Worm (Caenorhabditis elegans) whole organism, L2 larva: ENCODE data around the gene lst-4.

Experiments used
- R02D3.7 ChIP-seq: fragments of 150-350 bp; optimal IDR thresholded peaks from 2 replicates; lab custom pipeline; 2014; ENCODE audit warnings: missing biosample characterization, missing genetic modification characterization
- ama-1 ChIP-seq: fragments of 150-350 bp; optimal IDR thresholded peaks from 2 replicates; lab custom pipeline; 2018; ENCODE audit warnings: inconsistent platforms
- dmd-4 ChIP-seq: sonication (generic microtip); optimal IDR thresholded peaks from 2 replicates; lab custom pipeline; 2017; ENCODE audit warnings: missing biosample characterization, missing genetic modification characterization
- lsy-2 ChIP-seq, 2 experiments: fragments of 150-350 bp in 1 of 2; sonication (generic microtip) in 1 of 2; optimal IDR thresholded peaks; 2 replicates each; lab custom pipeline; 2014 to 2017; ENCODE audit warnings: missing biosample characterization in 2 of 2, missing genetic modification characterization in 2 of 2
- nhr-6 ChIP-seq: fragments of 150-350 bp; optimal IDR thresholded peaks from 2 replicates; lab custom pipeline; 2014; ENCODE audit warnings: missing biosample characterization, missing genetic modification characterization

DNA sequence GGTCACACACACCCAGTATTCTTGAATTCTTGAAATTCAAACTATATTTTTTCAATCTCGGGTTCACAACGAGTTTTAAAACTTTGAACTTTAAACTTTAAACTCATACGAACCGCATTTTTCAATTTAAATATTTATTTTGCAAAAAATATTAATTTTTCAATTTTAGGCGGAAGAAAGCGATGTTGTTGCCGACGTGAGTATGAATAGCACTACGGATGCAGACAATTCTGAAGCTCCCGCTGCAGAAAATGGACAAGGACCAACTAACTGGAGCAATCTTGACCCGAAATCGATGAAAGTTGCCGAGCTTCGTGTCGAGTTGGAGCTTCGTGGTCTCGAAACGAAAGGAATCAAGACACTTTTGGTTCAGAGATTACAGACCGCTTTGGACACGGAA lies 4.8 kb upstream of the lst-4 start:
- TF ChIP-seq dmd-4, result no peak
- TF ChIP-seq nhr-6 (tag; lab: Kevin White, UChicago), result no peak
- TF ChIP-seq lsy-2 (tag; optimal IDR thresholded peaks at IDR 0.05; lab: Kevin White, UChicago), result no peak
- no peak for TF ChIP-seq ama-1 (lab: Kevin White, UChicago)
- TF ChIP-seq R02D3.7 (tag; lab: Kevin White, UChicago), result no peak
